Worm (Caenorhabditis elegans) whole organism, L3 larva: ENCODE data around the gene C13C4.8.

Source experiments
- R02D3.7 ChIP-seq: fragments of 150-350 bp; optimal IDR thresholded peaks from 2 replicates; lab custom pipeline; 2014; ENCODE audit warnings: missing biosample characterization, missing genetic modification characterization
- ZK546.5 ChIP-seq: sonication (generic microtip); optimal IDR thresholded peaks from 2 replicates; lab custom pipeline; 2017; ENCODE audit warnings: missing biosample characterization, missing genetic modification characterization
- ceh-28 ChIP-seq: fragments of 150-350 bp; optimal IDR thresholded peaks from 2 replicates; lab custom pipeline; 2014; ENCODE audit warnings: missing biosample characterization, missing genetic modification reagents, missing genetic modification characterization
- ceh-82 ChIP-seq: fragments of 150-350 bp; optimal IDR thresholded peaks from 2 replicates; lab custom pipeline; 2014; ENCODE audit warnings: missing biosample characterization, missing genetic modification characterization
- ceh-9 ChIP-seq: sonication (generic microtip); optimal IDR thresholded peaks from 2 replicates; lab custom pipeline; 2018; ENCODE audit warnings: missing biosample characterization, missing genetic modification characterization
- egl-5 ChIP-seq: fragments of 150-350 bp; optimal IDR thresholded peaks from 2 replicates; lab custom pipeline; 2017; ENCODE audit warnings: missing biosample characterization, missing genetic modification reagents, missing genetic modification characterization, inconsistent platforms
- elt-1 ChIP-seq: fragments of 150-350 bp; optimal IDR thresholded peaks from 2 replicates; lab custom pipeline; 2014; ENCODE audit warnings: missing biosample characterization, missing genetic modification characterization
- elt-2 ChIP-seq: sonication (generic microtip); optimal IDR thresholded peaks from 2 replicates; lab custom pipeline; 2016; ENCODE audit warnings: missing genetic modification reagents, mild to moderate bottlenecking, missing genetic modification characterization, missing compliant biosample characterization
- elt-3 ChIP-seq, 3 experiments: fragments of 150-350 bp in 1 of 3; sonication (generic microtip) in 2 of 3; optimal IDR thresholded peaks; 2 replicates in 2 of 3; 4 replicates in 1 of 3; lab custom pipeline; 2014 to 2017; ENCODE audit warnings: missing biosample characterization in 3 of 3, missing genetic modification characterization in 3 of 3
- eor-1 ChIP-seq, 2 experiments: fragments of 150-350 bp; optimal IDR thresholded peaks; 2 replicates each; lab custom pipeline; 2014 to 2018; ENCODE audit warnings: missing biosample characterization in 2 of 2, missing genetic modification characterization in 2 of 2
- fkh-2 ChIP-seq: fragments of 150-350 bp; optimal IDR thresholded peaks from 2 replicates; lab custom pipeline; 2014; ENCODE audit warnings: missing biosample characterization, missing genetic modification reagents, missing genetic modification characterization
- fos-1 ChIP-seq: fragments of 150-350 bp; optimal IDR thresholded peaks from 2 replicates; lab custom pipeline; 2014; ENCODE audit warnings: missing biosample characterization, missing genetic modification characterization
- hmg-11 ChIP-seq: sonication (generic microtip); optimal IDR thresholded peaks from 2 replicates; lab custom pipeline; 2016; ENCODE audit warnings: missing genetic modification characterization, missing compliant biosample characterization
- lin-15B ChIP-seq: fragments of 150-350 bp; optimal IDR thresholded peaks from 2 replicates; lab custom pipeline; 2014; ENCODE audit warnings: missing biosample characterization, missing genetic modification characterization
- lin-39 ChIP-seq: fragments of 150-350 bp; optimal IDR thresholded peaks from 2 replicates; lab custom pipeline; 2018; ENCODE audit warnings: missing biosample characterization, missing genetic modification reagents, missing genetic modification characterization
- lsy-12 ChIP-seq: sonication (generic microtip); optimal IDR thresholded peaks from 2 replicates; lab custom pipeline; 2016; ENCODE audit warnings: mild to moderate bottlenecking, missing genetic modification characterization, missing compliant biosample characterization
- mml-1 ChIP-seq: fragments of 150-350 bp; sonication (generic microtip); optimal IDR thresholded peaks from 3 replicates; lab custom pipeline; 2014; ENCODE audit warnings: missing biosample characterization, missing genetic modification characterization
- nfya-1 ChIP-seq: sonication (generic microtip); optimal IDR thresholded peaks from 2 replicates; lab custom pipeline; 2017; ENCODE audit warnings: missing genetic modification characterization, mild to moderate bottlenecking, missing compliant biosample characterization, antibody characterized with exemption, moderate library complexity; ENCODE audit not compliant: insufficient read depth
- nhr-23 ChIP-seq: fragments of 150-350 bp; optimal IDR thresholded peaks from 2 replicates; lab custom pipeline; 2014; ENCODE audit warnings: missing biosample characterization, missing genetic modification reagents, missing genetic modification characterization
- nhr-237 ChIP-seq: fragments of 150-350 bp; optimal IDR thresholded peaks from 2 replicates; lab custom pipeline; 2014; ENCODE audit warnings: missing biosample characterization, missing genetic modification characterization
- nhr-25 ChIP-seq: sonication (generic microtip); optimal IDR thresholded peaks from 2 replicates; lab custom pipeline; 2017; ENCODE audit warnings: missing biosample characterization, missing genetic modification characterization
- nhr-28 ChIP-seq: fragments of 150-350 bp; optimal IDR thresholded peaks from 2 replicates; lab custom pipeline; 2014; ENCODE audit warnings: missing biosample characterization, missing genetic modification characterization
- nhr-76 ChIP-seq: fragments of 150-350 bp; sonication (generic microtip); optimal IDR thresholded peaks from 5 replicates; lab custom pipeline; 2014; ENCODE audit warnings: missing biosample characterization, missing genetic modification characterization
- pha-4 ChIP-seq: fragments of 150-350 bp; optimal IDR thresholded peaks from 2 replicates; lab custom pipeline; 2014; ENCODE audit warnings: missing biosample characterization, missing genetic modification reagents, missing genetic modification characterization
- pqm-1 ChIP-seq: fragments of 150-350 bp; optimal IDR thresholded peaks from 2 replicates; lab custom pipeline; 2017; ENCODE audit warnings: missing biosample characterization, missing genetic modification characterization, inconsistent platforms
- sea-2 ChIP-seq: fragments of 150-350 bp; sonication (generic microtip); optimal IDR thresholded peaks from 4 replicates; lab custom pipeline; 2014; ENCODE audit warnings: missing biosample characterization, missing genetic modification reagents, missing genetic modification characterization
- skn-1 ChIP-seq: fragments of 150-350 bp; optimal IDR thresholded peaks from 2 replicates; lab custom pipeline; 2014; ENCODE audit warnings: missing biosample characterization, missing genetic modification characterization
- snpc-4 ChIP-seq: fragments of 150-350 bp; optimal IDR thresholded peaks from 2 replicates; lab custom pipeline; 2014; ENCODE audit warnings: missing biosample characterization, missing genetic modification characterization
- tbx-2 ChIP-seq: sonication (generic microtip); optimal IDR thresholded peaks from 2 replicates; lab custom pipeline; 2016; ENCODE audit warnings: mild to moderate bottlenecking, missing genetic modification characterization, missing compliant biosample characterization
- unc-39 ChIP-seq: sonication (generic microtip); optimal IDR thresholded peaks from 4 replicates; lab custom pipeline; 2017; ENCODE audit warnings: missing biosample characterization, missing genetic modification characterization
- zag-1 ChIP-seq: fragments of 150-350 bp; optimal IDR thresholded peaks from 2 replicates; lab custom pipeline; 2014; ENCODE audit warnings: missing biosample characterization, missing genetic modification characterization
- ztf-11 ChIP-seq: fragments of 150-350 bp; optimal IDR thresholded peaks from 2 replicates; lab custom pipeline; 2014; ENCODE audit warnings: missing biosample characterization, missing genetic modification characterization
- ztf-4 ChIP-seq: fragments of 150-350 bp; optimal IDR thresholded peaks from 2 replicates; lab custom pipeline; 2014; ENCODE audit warnings: missing biosample characterization, missing genetic modification characterization

Gene C13C4.8

DNA sequence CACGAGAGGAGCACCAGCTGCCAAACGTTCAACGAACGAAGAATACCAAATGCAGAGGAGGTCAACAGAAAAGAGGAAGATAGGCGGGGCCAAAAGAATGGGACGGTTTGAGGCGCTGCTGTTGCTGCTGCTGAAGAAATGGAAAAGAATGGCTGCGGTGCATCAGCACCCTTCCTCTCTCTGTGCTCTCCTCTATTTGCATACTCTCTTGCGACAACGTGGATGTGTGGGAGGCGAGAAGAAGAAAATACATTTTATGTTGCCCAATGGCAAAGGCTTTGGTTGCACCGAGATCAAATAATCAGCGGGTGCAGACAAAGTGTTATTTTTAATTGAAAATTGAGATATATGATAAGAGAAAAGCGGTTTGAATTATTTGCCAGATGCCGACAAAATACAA is 40.6 kb downstream of the C13C4.8 start:
- TF ChIP-seq nfya-1 (tag; lab: Kevin White, UChicago) (peak; percentile 25), eor-1 (tag; optimal IDR thresholded peaks at IDR 0.05; lab: Kevin White, UChicago) (no peak), zag-1 (tag; lab: Kevin White, UChicago) (no peak), nhr-28 (tag; lab: Kevin White, UChicago) (no peak), fkh-2 (tag; lab: Kevin White, UChicago) (no peak), nhr-23 (tag; lab: Kevin White, UChicago) (no peak)

DNA sequence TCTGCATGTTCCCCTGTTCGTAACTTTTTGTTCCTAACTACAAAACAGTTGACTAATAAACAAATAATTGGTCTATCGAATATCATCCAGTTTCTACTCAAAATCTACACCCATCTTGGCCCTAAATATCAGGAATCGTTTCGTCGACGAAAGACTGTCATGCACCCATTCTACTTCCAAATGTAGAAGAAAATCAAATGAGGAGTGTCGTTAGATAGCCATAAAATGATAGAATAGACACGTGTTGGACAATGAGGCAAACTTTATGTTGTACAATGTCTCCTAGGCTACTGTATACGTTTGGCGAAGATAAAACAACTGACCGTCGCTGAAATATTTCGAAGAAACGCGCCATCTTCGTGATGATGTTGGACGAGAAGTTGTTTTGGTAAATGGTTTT is 42.2 kb downstream of the C13C4.8 start:
- TF ChIP-seq R02D3.7 (tag; lab: Kevin White, UChicago) (no peak), lsy-12 (tag; lab: Kevin White, UChicago) (no peak), tbx-2 (tag; lab: Kevin White, UChicago) (no peak), egl-5 (tag; lab: Kevin White, UChicago) (peak; percentile 35), nhr-23 (tag; lab: Kevin White, UChicago) (no peak), nhr-237 (tag; lab: Kevin White, UChicago) (no peak), nhr-25 (peak; percentile 51), ztf-11 (no peak), mml-1 (tag; lab: Kevin White, UChicago) (no peak), pqm-1 (no peak), lin-39 (tag; lab: Kevin White, UChicago) (no peak), ztf-4 (tag; lab: Kevin White, UChicago) (no peak), ceh-9 (tag; lab: Kevin White, UChicago) (no peak), pha-4 (no peak), ceh-28 (tag; lab: Kevin White, UChicago) (no peak)
- TF ChIP-seq, all 47 proteins: peak for 2

DNA sequence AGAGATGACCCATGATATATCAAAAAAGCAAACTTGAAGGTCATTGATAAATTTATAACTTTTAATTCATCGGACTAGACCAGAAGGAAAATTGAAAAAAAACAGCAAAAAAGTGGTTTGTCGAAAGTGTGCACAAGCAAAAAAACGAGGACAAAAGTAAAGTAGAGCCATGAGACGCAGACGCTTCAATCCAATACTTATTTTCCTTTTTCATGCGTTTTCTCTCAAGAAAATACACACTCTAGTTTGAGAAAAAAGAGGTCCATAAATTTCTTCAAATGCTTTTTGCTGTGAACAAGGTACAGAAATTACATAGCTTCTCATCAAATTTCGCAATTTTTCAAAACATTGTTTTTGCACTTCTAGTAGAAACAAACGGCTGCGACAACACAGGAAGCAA is 43.4 kb downstream of the C13C4.8 start:
- TF ChIP-seq nfya-1 (tag; lab: Kevin White, UChicago) (peak; percentile 15), ZK546.5 (no peak), hmg-11 (tag; lab: Kevin White, UChicago) (peak; percentile 34)

DNA sequence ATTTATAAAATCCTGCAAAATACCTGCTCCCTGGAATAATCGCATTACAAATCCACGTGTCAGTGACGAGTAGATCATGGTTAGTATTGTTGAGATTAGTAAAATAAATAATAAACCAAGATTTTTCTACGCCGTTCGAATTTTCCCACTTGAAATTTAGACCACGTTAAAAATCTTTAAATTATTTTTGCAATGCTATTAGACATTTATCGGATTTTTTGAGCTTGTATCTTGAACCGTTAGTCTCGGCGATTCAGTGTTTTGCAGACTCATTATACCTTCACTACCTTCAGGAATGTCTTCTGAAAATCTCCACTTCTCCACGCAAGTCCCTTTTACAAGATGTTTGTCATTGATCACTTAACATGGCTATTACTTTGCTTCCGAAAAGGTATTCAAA is 44.4 kb downstream of the C13C4.8 start, which contains the start of gene C27A7.5:
Gene C27A7.5, minus strand, starts transcription at position 101 of the 400 bp plus-strand sequence.
- no peak for TF ChIP-seq nhr-23 (tag; lab: Kevin White, UChicago)
- TF ChIP-seq ZK546.5: no peak
- no peak for TF ChIP-seq tbx-2 (tag; lab: Kevin White, UChicago)
- no peak for TF ChIP-seq elt-3 (tag; optimal IDR thresholded peaks at IDR 0.05; lab: Kevin White, UChicago)

DNA sequence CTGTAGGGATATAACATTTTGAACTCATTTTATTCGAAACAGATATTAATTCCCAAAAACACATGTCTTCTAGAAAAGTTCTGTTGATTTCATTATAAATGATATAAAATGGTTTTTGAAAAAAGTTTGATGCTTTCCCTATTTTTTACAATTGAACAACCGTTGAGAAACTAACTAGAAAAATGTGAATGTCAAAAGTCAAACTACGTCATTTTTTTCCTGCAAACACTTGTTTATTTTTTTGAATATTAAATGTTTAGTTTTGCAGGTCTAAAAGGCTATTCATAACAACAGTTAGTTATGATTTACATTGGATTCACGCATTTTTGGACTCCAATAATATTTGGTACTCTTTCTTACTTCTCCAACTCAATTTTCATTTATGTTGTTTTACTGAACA is 45.1 kb downstream of the C13C4.8 start, which contains the start of gene srj-4:
Gene srj-4, plus strand, starts transcription at position 301 of the 400 bp plus-strand sequence.
- TF ChIP-seq fos-1 (no peak), elt-1 (tag; lab: Kevin White, UChicago) (no peak), unc-39 (tag; lab: Kevin White, UChicago) (no peak), pha-4 (no peak), nhr-28 (tag; lab: Kevin White, UChicago) (no peak), R02D3.7 (tag; lab: Kevin White, UChicago) (no peak), elt-2 (tag; lab: Kevin White, UChicago) (no peak), fkh-2 (tag; lab: Kevin White, UChicago) (no peak), zag-1 (tag; lab: Kevin White, UChicago) (no peak), snpc-4 (tag; lab: Kevin White, UChicago) (no peak), lin-15B (tag; lab: Kevin White, UChicago) (no peak), ceh-82 (tag; lab: Kevin White, UChicago) (no peak), nhr-25 (no peak)
- TF ChIP-seq, all 47 proteins: peak for 0

DNA sequence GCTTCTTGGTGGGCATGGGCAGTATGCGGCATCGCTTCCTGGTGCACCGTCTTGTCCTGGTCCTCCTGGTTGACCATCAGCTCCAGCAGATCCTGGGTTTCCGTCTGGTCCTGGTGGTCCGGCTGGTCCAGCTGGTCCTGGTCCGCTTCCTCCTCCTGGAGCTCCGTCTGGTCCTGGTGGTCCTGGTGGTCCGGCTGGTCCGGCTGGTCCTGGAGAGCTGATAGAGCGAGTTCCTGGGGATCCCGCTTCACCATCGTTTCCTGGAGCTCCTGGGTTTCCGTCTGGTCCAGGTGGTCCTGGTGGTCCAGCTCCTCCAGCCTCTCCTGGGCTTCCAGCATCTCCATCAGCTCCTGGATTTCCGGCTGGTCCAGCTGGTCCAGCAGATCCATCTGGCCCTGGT is 49.2 kb downstream of the C13C4.8 start:
- no peak for TF ChIP-seq mml-1 (tag; lab: Kevin White, UChicago)
- no peak for TF ChIP-seq ceh-28 (tag; lab: Kevin White, UChicago)
- TF ChIP-seq egl-5 (tag; lab: Kevin White, UChicago): no peak
- no peak for TF ChIP-seq ceh-9 (tag; lab: Kevin White, UChicago)
- no peak for TF ChIP-seq sea-2
- TF ChIP-seq eor-1 (tag; optimal IDR thresholded peaks at IDR 0.05; lab: Kevin White, UChicago): no peak
- no peak for TF ChIP-seq nhr-76
- no peak for TF ChIP-seq nhr-28 (tag; lab: Kevin White, UChicago)
- TF ChIP-seq fos-1: no peak
- TF ChIP-seq elt-3 (tag; optimal IDR thresholded peaks at IDR 0.05; lab: Kevin White, UChicago): no peak
- TF ChIP-seq lin-15B (tag; lab: Kevin White, UChicago): no peak
- no peak for TF ChIP-seq ZK546.5
- no peak for TF ChIP-seq skn-1
